Fruit fly (Drosophila melanogaster) Kc167 (cell line): ENCODE results near the gene TORIP.

Experiments used
- Sin3A ChIP-seq: fragments of >200 bp; optimal IDR thresholded peaks from 2 replicates; lab custom pipeline; 2018; ENCODE audit warnings: missing external identifiers
- h ChIP-seq: fragments of >200 bp; optimal IDR thresholded peaks from 3 replicates; lab custom pipeline; 2018; ENCODE audit warnings: missing external identifiers
- insv ChIP-seq: fragments of >200 bp; optimal IDR thresholded peaks from 3 replicates; lab custom pipeline; 2018; ENCODE audit warnings: missing external identifiers
- psq ChIP-seq: fragments of >200 bp; optimal IDR thresholded peaks from 2 replicates; lab custom pipeline; 2017; ENCODE audit warnings: missing external identifiers
- ttk ChIP-seq: sonication (Bioruptor generic); optimal IDR thresholded peaks from 2 replicates; lab custom pipeline; 2017; ENCODE audit warnings: missing external identifiers

- TF ChIP-seq h (lab: Kevin White, UChicago): no peak
- TF ChIP-seq psq (lab: Kevin White, UChicago): no peak
- TF ChIP-seq insv: no peak
- no peak for TF ChIP-seq ttk (lab: Kevin White, UChicago)
- TF ChIP-seq Sin3A (lab: Kevin White, UChicago): no peak
Observed at dm6 chr3L:19778530-19778929, 26.4 kb downstream of the TORIP start.
